Fruit fly (Drosophila melanogaster) whole organism, pupa: ENCODE results near the gene CG13403.

Experiments
- CG14655 ChIP-seq: fragments of 200-800 bp; sonication (Bioruptor generic); optimal IDR thresholded peaks from 3 replicates; lab custom pipeline; 2017; ENCODE audit warnings: mild to moderate bottlenecking, missing biosample characterization, missing genetic modification reagents, missing genetic modification characterization
- CG17806 ChIP-seq: fragments of 200-800 bp; sonication (Bioruptor generic); optimal IDR thresholded peaks from 2 replicates; lab custom pipeline; 2018; ENCODE audit warnings: missing biosample characterization, mild to moderate bottlenecking, missing genetic modification characterization, moderate library complexity
- CG4496 ChIP-seq: fragments of 200-800 bp; sonication (Bioruptor generic); IDR thresholded peaks from 3 replicates; pipeline ENCODE4 v1.3.6; 2022; ENCODE audit warnings: missing biosample characterization, missing genetic modification characterization
- CG8159 ChIP-seq: fragments of 200-800 bp; sonication (Bioruptor generic); optimal IDR thresholded peaks from 3 replicates; lab custom pipeline; 2018; ENCODE audit warnings: missing biosample characterization, mild to moderate bottlenecking, missing genetic modification characterization, moderate library complexity
- CG9948 ChIP-seq: fragments of 200-800 bp; sonication (Bioruptor generic); optimal IDR thresholded peaks from 2 replicates; lab custom pipeline; 2018; ENCODE audit warnings: missing biosample characterization, mild to moderate bottlenecking, missing genetic modification characterization, moderate library complexity
- D1 ChIP-seq: fragments of 200-800 bp; sonication (Bioruptor generic); optimal IDR thresholded peaks from 2 replicates; lab custom pipeline; 2018; ENCODE audit warnings: missing biosample characterization, mild to moderate bottlenecking, missing genetic modification characterization, moderate library complexity
- EcR ChIP-seq: fragments of 200-800 bp; sonication (Bioruptor generic); optimal IDR thresholded peaks from 3 replicates; lab custom pipeline; 2019; ENCODE audit warnings: missing biosample characterization, missing genetic modification characterization, mild to moderate bottlenecking, moderate library complexity, missing genetic modification reagents
- Pif1B ChIP-seq: fragments of 200-800 bp; sonication (Bioruptor generic); optimal IDR thresholded peaks from 3 replicates; lab custom pipeline; 2016; ENCODE audit warnings: missing biosample characterization, missing genetic modification characterization
- gl ChIP-seq: fragments of 200-800 bp; sonication (Bioruptor generic); optimal IDR thresholded peaks from 2 replicates; lab custom pipeline; 2018; ENCODE audit warnings: missing biosample characterization, mild to moderate bottlenecking, missing genetic modification characterization

DNA sequence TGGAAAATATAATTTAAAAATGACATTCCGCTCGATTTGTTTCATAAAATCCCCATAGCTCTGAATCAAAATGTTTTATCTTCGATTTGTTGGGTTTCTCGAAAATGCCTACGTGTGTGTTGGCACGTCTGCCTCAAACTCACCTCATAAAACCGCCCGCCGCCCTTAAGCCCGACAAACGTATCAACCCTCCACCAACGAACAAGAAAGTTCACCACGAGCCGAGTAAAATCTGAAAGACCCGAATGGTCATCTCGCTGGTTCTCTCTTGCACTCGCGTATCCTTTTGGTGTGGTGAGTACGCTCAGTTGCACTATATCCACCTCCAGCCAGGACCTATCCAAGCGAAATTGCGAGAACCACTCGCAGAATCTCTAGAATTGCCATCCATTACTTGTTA lies 30.2 kb upstream of the CG13403 start:
- TF ChIP-seq CG9948 (tag; lab: Kevin White, UChicago) (no peak), CG8159 (no peak), CG4496 (GFP tag; lab: Robert Waterston, UW) (no peak), CG14655 (no peak), EcR (GFP tag; lab: Kevin White, UChicago) (no peak), CG17806 (tag; lab: Kevin White, UChicago) (no peak), Pif1B (GFP tag; lab: Kevin White, UChicago) (no peak), D1 (tag; lab: Kevin White, UChicago) (no peak), gl (tag; lab: Kevin White, UChicago) (no peak)
